Worm (Caenorhabditis elegans) whole organism, young adult: ENCODE measurements around the gene age-1.

Source experiments
- F22D6.2 ChIP-seq: sonication (generic microtip); optimal IDR thresholded peaks from 2 replicates; lab custom pipeline; 2016; ENCODE audit warnings: mild to moderate bottlenecking, missing genetic modification characterization, missing compliant biosample characterization
- ama-1 ChIP-seq, 3 experiments: fragments of 150-350 bp in 1 of 3; sonication (generic microtip) in 2 of 3; optimal IDR thresholded peaks; 2 replicates each; lab custom pipeline; 2014 to 2018; ENCODE audit warnings: missing biosample characterization in 2 of 3, missing genetic modification characterization in 2 of 3, missing genetic modification reagents in 2 of 3
- ceh-27 ChIP-seq: fragments of 200-800 bp; sonication (Bioruptor generic); optimal IDR thresholded peaks from 2 replicates; lab custom pipeline; 2018; ENCODE audit warnings: mild to moderate bottlenecking, missing genetic modification characterization, moderate library complexity, missing compliant biosample characterization
- ceh-40 ChIP-seq: fragments of 200-800 bp; sonication (Bioruptor generic); IDR thresholded peaks from 2 replicates; pipeline ENCODE4 v1.3.6; 2022; ENCODE audit warnings: missing genetic modification characterization, missing compliant biosample characterization
- nfya-1 ChIP-seq: sonication (generic microtip); optimal IDR thresholded peaks from 2 replicates; lab custom pipeline; 2017; ENCODE audit warnings: antibody characterized with exemption, missing compliant biosample characterization, missing genetic modification characterization, borderline replicate concordance; ENCODE audit not compliant: insufficient read depth
- nhr-27 ChIP-seq: fragments of 200-800 bp; sonication (Bioruptor generic); optimal IDR thresholded peaks from 2 replicates; lab custom pipeline; 2018; ENCODE audit warnings: mild to moderate bottlenecking, missing genetic modification characterization, moderate library complexity, missing compliant biosample characterization
- sea-2 ChIP-seq: fragments of 200-800 bp; sonication (Bioruptor generic); IDR thresholded peaks from 2 replicates; pipeline ENCODE4 v1.3.6; 2022; ENCODE audit warnings: missing genetic modification characterization, missing compliant biosample characterization
- snpc-1.3 ChIP-seq: sonication (generic microtip); optimal IDR thresholded peaks from 2 replicates; lab custom pipeline; 2017; ENCODE audit warnings: missing genetic modification characterization, mild to moderate bottlenecking, missing compliant biosample characterization, antibody characterized with exemption, moderate library complexity, missing genotype, missing genetic modification reagents; ENCODE audit not compliant: insufficient read depth
- snpc-4 ChIP-seq, 5 experiments: fragments of 150-350 bp in 1 of 5; sonication (generic microtip) in 4 of 5; optimal IDR thresholded peaks; 2 replicates each; lab custom pipeline; 2014 to 2018; ENCODE audit warnings: missing genetic modification characterization in 5 of 5, missing biosample characterization in 3 of 5, antibody characterized with exemption in 2 of 5, mild to moderate bottlenecking in 2 of 5, missing compliant biosample characterization in 2 of 5, missing genotype in 2 of 5, moderate library complexity in 2 of 5, missing genetic modification reagents in 1 of 5
- tbx-9 ChIP-seq: sonication (generic microtip); optimal IDR thresholded peaks from 2 replicates; lab custom pipeline; 2016; ENCODE audit warnings: borderline replicate concordance, missing genetic modification characterization, inconsistent platforms, missing compliant biosample characterization
- tlf-1 ChIP-seq: fragments of 200-800 bp; sonication (Bioruptor generic); optimal IDR thresholded peaks from 2 replicates; lab custom pipeline; 2018; ENCODE audit warnings: mild to moderate bottlenecking, missing genetic modification characterization, missing compliant biosample characterization
- zfh-2 ChIP-seq: fragments of 200-800 bp; sonication (Bioruptor generic); conservative IDR thresholded peaks from 2 replicates; pipeline ENCODE4 v1.3.6; 2022; ENCODE audit warnings: missing genetic modification reagents, missing genetic modification characterization, missing compliant biosample characterization

- TF ChIP-seq ceh-27 (GFP tag; lab: Kevin White, UChicago) = no peak
- TF ChIP-seq snpc-4 (GFP tag; optimal IDR thresholded peaks at IDR 0.05; lab: Kevin White, UChicago) = no peak
- TF ChIP-seq snpc-4 (tag; optimal IDR thresholded peaks at IDR 0.05; lab: Kevin White, UChicago) = peak in 2 of 4 experiments; percentile 43 to 50
- TF ChIP-seq nhr-27 = no peak
- no peak for TF ChIP-seq tlf-1 (GFP tag; lab: Kevin White, UChicago)
- no peak for TF ChIP-seq ama-1 (optimal IDR thresholded peaks at IDR 0.05; lab: Kevin White, UChicago)
- no peak for TF ChIP-seq ama-1 (GFP tag; optimal IDR thresholded peaks at IDR 0.05; lab: Kevin White, UChicago)
- no peak for TF ChIP-seq F22D6.2
- TF ChIP-seq zfh-2 = no peak
- TF ChIP-seq nfya-1 (tag; lab: Kevin White, UChicago) = no peak
- TF ChIP-seq snpc-1.3 = no peak
- no peak for TF ChIP-seq sea-2 (GFP tag; lab: Robert Waterston, UW)
- no peak for TF ChIP-seq ceh-40 (GFP tag; lab: Robert Waterston, UW)
- no peak for TF ChIP-seq tbx-9
These were observed 54.3 kb downstream of the age-1 start for ce11 chrII:11472542-11472941.
